Fruit fly (Drosophila melanogaster) whole organism, embryonic: ENCODE results near the gene CG11670.
A peak's percentile ranks its signal among the peaks of the same experiment; 100 is the strongest.

ENCODE experiments used
- Ada2b ChIP-seq: fragments of 200-800 bp; sonication (Bioruptor generic); IDR thresholded peaks from 2 replicates; pipeline ENCODE4 v1.3.6; 2022; ENCODE audit warnings: missing biosample characterization, missing genetic modification characterization
- Aef1 ChIP-seq: fragments of 200-800 bp; sonication (Bioruptor generic); IDR thresholded peaks from 3 replicates; pipeline ENCODE4 v1.3.6; 2022; ENCODE audit warnings: missing biosample characterization, missing genetic modification characterization
- CG11504 ChIP-seq: fragments of 200-800 bp; sonication (Bioruptor generic); optimal IDR thresholded peaks from 3 replicates; lab custom pipeline; 2019; ENCODE audit warnings: missing biosample characterization, mild to moderate bottlenecking, missing genetic modification characterization, moderate library complexity
- CG13775 ChIP-seq: fragments of 200-800 bp; sonication (Bioruptor generic); optimal IDR thresholded peaks from 3 replicates; lab custom pipeline; 2017; ENCODE audit warnings: missing biosample characterization, mild to moderate bottlenecking, missing genetic modification characterization
- CG15514 ChIP-seq: fragments of 200-800 bp; sonication (Bioruptor generic); optimal IDR thresholded peaks from 3 replicates; lab custom pipeline; 2017; ENCODE audit warnings: missing biosample characterization, missing genetic modification characterization, mild to moderate bottlenecking, moderate library complexity, missing genetic modification reagents
- CG15601 ChIP-seq: fragments of 200-800 bp; sonication (Bioruptor generic); optimal IDR thresholded peaks from 3 replicates; lab custom pipeline; 2019; ENCODE audit warnings: missing biosample characterization, mild to moderate bottlenecking, missing genetic modification characterization, moderate library complexity
- CG18011 ChIP-seq: fragments of 200-800 bp; sonication (Bioruptor generic); optimal IDR thresholded peaks from 2 replicates; lab custom pipeline; 2017; ENCODE audit warnings: missing biosample characterization, missing genetic modification characterization, mild to moderate bottlenecking, moderate library complexity, missing genotype
- CG18599 ChIP-seq: fragments of 200-800 bp; sonication (Bioruptor generic); optimal IDR thresholded peaks from 3 replicates; lab custom pipeline; 2017; ENCODE audit warnings: missing biosample characterization, missing genetic modification characterization, mild to moderate bottlenecking, moderate library complexity, missing genetic modification reagents
- CG2120 ChIP-seq: fragments of 200-800 bp; sonication (Bioruptor generic); optimal IDR thresholded peaks from 3 replicates; lab custom pipeline; 2016; ENCODE audit warnings: missing biosample characterization, missing genetic modification characterization
- CG6854 ChIP-seq: fragments of 200-800 bp; sonication (Bioruptor generic); optimal IDR thresholded peaks from 3 replicates; lab custom pipeline; 2017; ENCODE audit warnings: missing biosample characterization, mild to moderate bottlenecking, missing genetic modification characterization
- CG7839 ChIP-seq: fragments of 200-800 bp; sonication (Bioruptor generic); optimal IDR thresholded peaks from 3 replicates; lab custom pipeline; 2018; ENCODE audit warnings: missing biosample characterization, mild to moderate bottlenecking, missing genetic modification characterization, moderate library complexity
- CG7987 ChIP-seq: fragments of 200-800 bp; sonication (Bioruptor generic); optimal IDR thresholded peaks from 2 replicates; lab custom pipeline; 2018; ENCODE audit warnings: missing biosample characterization, mild to moderate bottlenecking, missing genetic modification characterization, moderate library complexity
- CG9932 ChIP-seq: fragments of 200-800 bp; sonication (Bioruptor generic); IDR thresholded peaks from 2 replicates; pipeline ENCODE4 v1.3.6; 2022; ENCODE audit warnings: missing biosample characterization, missing genetic modification characterization
- Doc3 ChIP-seq: fragments of 200-800 bp; sonication (Bioruptor generic); IDR thresholded peaks from 3 replicates; pipeline ENCODE4 v1.3.6; 2022; ENCODE audit warnings: missing biosample characterization, missing genetic modification characterization; ENCODE audit not compliant: partially characterized antibody
- Elba2 ChIP-seq: fragments of 200-800 bp; sonication (Bioruptor generic); optimal IDR thresholded peaks from 3 replicates; lab custom pipeline; 2016; ENCODE audit warnings: missing biosample characterization, missing genetic modification characterization
- Gsc ChIP-seq: fragments of 200-800 bp; sonication (Bioruptor generic); IDR thresholded peaks from 2 replicates; pipeline ENCODE4 v1.3.6; 2022; ENCODE audit warnings: missing biosample characterization, missing genetic modification characterization
- H15 ChIP-seq: fragments of 200-800 bp; sonication (Bioruptor generic); IDR thresholded peaks from 3 replicates; pipeline ENCODE4 v1.3.6; 2022; ENCODE audit warnings: missing biosample characterization, missing genetic modification characterization
- Hand ChIP-seq: fragments of 200-800 bp; sonication (Bioruptor generic); optimal IDR thresholded peaks from 2 replicates; lab custom pipeline; 2017; ENCODE audit warnings: mild to moderate bottlenecking, missing biosample characterization, missing genetic modification reagents, missing genetic modification characterization
- Hmr ChIP-seq: fragments of 200-800 bp; sonication (Bioruptor generic); optimal IDR thresholded peaks from 3 replicates; lab custom pipeline; 2017; ENCODE audit warnings: mild to moderate bottlenecking, missing biosample characterization, missing genetic modification reagents, missing genetic modification characterization
- Hr51 ChIP-seq, 2 experiments: fragments of 200-800 bp; sonication (Bioruptor generic); optimal IDR thresholded peaks; 2 replicates in 1 of 2; 3 replicates in 1 of 2; lab custom pipeline; 2016 to 2018; ENCODE audit warnings: missing biosample characterization in 2 of 2, missing genetic modification characterization in 2 of 2, mild to moderate bottlenecking in 1 of 2, moderate library complexity in 1 of 2
- Med ChIP-seq: fragments of 200-800 bp; sonication (Bioruptor generic); peaks from one replicate; lab custom pipeline; 2016; ENCODE audit warnings: missing biosample characterization, missing genetic modification characterization, mild to moderate bottlenecking, inconsistent platforms, moderate library complexity
- Meics ChIP-seq: fragments of 200-800 bp; sonication (Bioruptor generic); optimal IDR thresholded peaks from 2 replicates; lab custom pipeline; 2017; ENCODE audit warnings: missing biosample characterization, mild to moderate bottlenecking, missing genetic modification characterization
- Ptx1 ChIP-seq: fragments of 200-800 bp; sonication (Bioruptor generic); IDR thresholded peaks from 2 replicates; pipeline ENCODE4 v1.3.6; 2022; ENCODE audit warnings: missing biosample characterization, missing genetic modification characterization
- Rfx ChIP-seq: fragments of 200-800 bp; sonication (Bioruptor generic); IDR thresholded peaks from 2 replicates; pipeline ENCODE4 v1.3.6; 2022; ENCODE audit warnings: missing biosample characterization, missing genetic modification characterization
- cwo ChIP-seq: fragments of 200-800 bp; sonication (Bioruptor generic); optimal IDR thresholded peaks from 3 replicates; lab custom pipeline; 2017; ENCODE audit warnings: missing biosample characterization, missing genetic modification characterization, mild to moderate bottlenecking, moderate library complexity, missing genetic modification reagents
- dmrt11E ChIP-seq: fragments of 200-800 bp; sonication (Bioruptor generic); optimal IDR thresholded peaks from 3 replicates; lab custom pipeline; 2018; ENCODE audit warnings: missing biosample characterization, mild to moderate bottlenecking, missing genetic modification characterization, moderate library complexity
- dysf ChIP-seq: fragments of 200-800 bp; sonication (Bioruptor generic); IDR thresholded peaks from 3 replicates; pipeline ENCODE4 v1.3.6; 2022; ENCODE audit warnings: missing biosample characterization, missing genetic modification characterization
- esg ChIP-seq: fragments of 200-800 bp; sonication (Bioruptor generic); conservative IDR thresholded peaks from 2 replicates; pipeline ENCODE4 v1.3.6; 2022; ENCODE audit warnings: missing biosample characterization, missing genetic modification characterization
- hkb ChIP-seq, 2 experiments: fragments of 200-800 bp in 1 of 2; fragments of >200 bp in 1 of 2; sonication (Bioruptor generic) in 1 of 2; IDR thresholded peaks in 1 of 2; optimal IDR thresholded peaks in 1 of 2; 2 replicates each; pipeline versions ENCODE4 v1.3.6 to Lab custom; 2017 to 2022; ENCODE audit warnings: missing biosample characterization in 1 of 2, missing genetic modification characterization in 1 of 2
- ind ChIP-seq: fragments of 200-800 bp; sonication (Bioruptor generic); optimal IDR thresholded peaks from 3 replicates; lab custom pipeline; 2016; ENCODE audit warnings: missing biosample characterization, missing genetic modification characterization
- kah ChIP-seq: fragments of 200-800 bp; sonication (Bioruptor generic); optimal IDR thresholded peaks from 2 replicates; lab custom pipeline; 2018; ENCODE audit warnings: missing biosample characterization, mild to moderate bottlenecking, missing genetic modification characterization
- lab ChIP-seq: fragments of 200-800 bp; sonication (Bioruptor generic); optimal IDR thresholded peaks from 3 replicates; lab custom pipeline; 2017; ENCODE audit warnings: missing biosample characterization, missing genetic modification characterization, mild to moderate bottlenecking, moderate library complexity, missing genetic modification reagents
- lilli ChIP-seq: fragments of 200-800 bp; sonication (Bioruptor generic); optimal IDR thresholded peaks from 3 replicates; lab custom pipeline; 2016; ENCODE audit warnings: missing biosample characterization, missing genetic modification characterization
- lmd ChIP-seq: fragments of 200-800 bp; sonication (Bioruptor generic); IDR thresholded peaks from 2 replicates; pipeline ENCODE4 v1.3.6; 2022; ENCODE audit warnings: missing biosample characterization, missing genetic modification characterization
- peb ChIP-seq: fragments of 200-800 bp; sonication (Bioruptor generic); IDR thresholded peaks from 2 replicates; pipeline ENCODE4 v1.3.6; 2022; ENCODE audit warnings: missing biosample characterization, missing genetic modification characterization
- row ChIP-seq: fragments of 200-800 bp; sonication (Bioruptor generic); IDR thresholded peaks from 3 replicates; pipeline ENCODE4 v1.3.6; 2022; ENCODE audit warnings: missing biosample characterization, missing genetic modification characterization
- vvl ChIP-seq: fragments of 200-800 bp; sonication (Bioruptor generic); IDR thresholded peaks from 2 replicates; pipeline ENCODE4 v1.3.6; 2022; ENCODE audit warnings: missing biosample characterization, missing genetic modification characterization

Gene CG11670

DNA sequence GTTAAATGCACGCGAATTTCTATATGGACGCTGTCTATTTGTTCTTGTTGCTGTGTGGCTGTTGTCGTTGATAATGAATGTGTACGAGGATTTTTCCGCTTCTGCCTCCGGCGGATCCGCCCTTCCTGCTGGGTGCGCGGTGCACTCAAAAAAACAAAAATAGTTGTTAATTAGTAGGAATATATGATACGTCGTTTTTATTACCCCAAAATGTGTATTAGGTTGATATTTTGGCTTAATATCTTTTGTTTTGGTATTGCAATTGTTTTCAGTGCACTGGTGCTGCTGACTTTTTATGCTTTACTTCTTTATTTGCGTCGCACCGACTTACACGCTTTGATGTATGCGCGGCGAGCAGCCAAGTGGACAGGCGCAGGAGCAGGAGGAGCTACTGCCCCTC, 49.8 kb downstream of the CG11670 start (continued):
- peak; percentile 40 for TF ChIP-seq Hmr (GFP tag; lab: Kevin White, UChicago)
- TF ChIP-seq Aef1: 0 out of 3 replicates have a peak, but pooled peaks have one; percentile 19
- 0 out of 2 replicates have a peak, but pooled peaks have one; percentile 28 for TF ChIP-seq CG9932 (GFP tag; lab: Robert Waterston, UW)
- peak; percentile 56 for TF ChIP-seq Med (GFP tag; lab: Kevin White, UChicago)
- TF ChIP-seq Rfx (GFP tag; lab: Robert Waterston, UW): 0 out of 2 replicates have a peak, but pooled peaks have one; percentile 14
- TF ChIP-seq vvl (GFP tag; lab: Robert Waterston, UW): 0 out of 2 replicates have a peak, but pooled peaks have one; percentile 21
- TF ChIP-seq CG18599 (GFP tag; lab: Kevin White, UChicago): peak; percentile 72
- peak; percentile 39; the same call in 1 of the 3 replicates for TF ChIP-seq dysf
- TF ChIP-seq dmrt11E: no peak
- peak; percentile 21 for TF ChIP-seq CG15514 (GFP tag; lab: Kevin White, UChicago)
- TF ChIP-seq H15 (GFP tag; lab: Robert Waterston, UW): 0 out of 3 replicates have a peak, but pooled peaks have one; percentile 41
- TF ChIP-seq CG7839 (tag; lab: Kevin White, UChicago): peak; percentile 11
- TF ChIP-seq Hr51 (GFP tag; optimal IDR thresholded peaks at IDR 0.05; lab: Kevin White, UChicago): peak in 1 of 2 experiments; percentile 30
- 0 out of 2 replicates have a peak, but pooled peaks have one; percentile 15 for TF ChIP-seq esg
- TF ChIP-seq Meics (GFP tag; lab: Kevin White, UChicago): peak; percentile 17
- no peak for TF ChIP-seq CG18011
- peak; percentile 57 for TF ChIP-seq lab (GFP tag; lab: Kevin White, UChicago)
- TF ChIP-seq ind (GFP tag; lab: Kevin White, UChicago): no peak
- TF ChIP-seq hkb (optimal IDR thresholded peaks at IDR 0.05; lab: Kevin White, UChicago): no peak
- TF ChIP-seq hkb (GFP tag; IDR thresholded peaks at IDR 0.05; lab: Robert Waterston, UW): 0 out of 2 replicates have a peak, but pooled peaks have one; percentile 26
- TF ChIP-seq CG7987: no peak
- TF ChIP-seq cwo: peak; percentile 7
- TF ChIP-seq Ada2b (GFP tag; lab: Robert Waterston, UW): peak; percentile 35; the same call in 1 of the 2 replicates
- TF ChIP-seq lmd (GFP tag; lab: Robert Waterston, UW): 0 out of 2 replicates have a peak, but pooled peaks have one; percentile 35
- no peak for TF ChIP-seq Doc3 (GFP tag; lab: Robert Waterston, UW)
- peak; percentile 44; the same call in 1 of the 3 replicates for TF ChIP-seq row (GFP tag; lab: Robert Waterston, UW)
- TF ChIP-seq CG2120 (GFP tag; lab: Kevin White, UChicago): peak; percentile 58
- TF ChIP-seq Elba2: no peak
- TF ChIP-seq CG11504 (tag; lab: Kevin White, UChicago): peak; percentile 4
- no peak for TF ChIP-seq kah (GFP tag; lab: Kevin White, UChicago)
- no peak for TF ChIP-seq CG6854 (GFP tag; lab: Kevin White, UChicago)
- TF ChIP-seq Ptx1 (GFP tag; lab: Robert Waterston, UW): peak; percentile 45; the same call in 1 of the 2 replicates
- no peak for TF ChIP-seq peb (GFP tag; lab: Robert Waterston, UW)
- peak; percentile 35 for TF ChIP-seq Hand (GFP tag; lab: Kevin White, UChicago)
- no peak for TF ChIP-seq CG13775 (GFP tag; lab: Kevin White, UChicago)
- TF ChIP-seq CG15601 (tag; lab: Kevin White, UChicago): no peak
- peak; percentile 17 for TF ChIP-seq lilli (GFP tag; lab: Kevin White, UChicago)
- no peak for TF ChIP-seq Gsc (GFP tag; lab: Robert Waterston, UW)
